Fruit fly (Drosophila melanogaster) ovary, adult (tissue): ENCODE data around the gene CG31872.

Source experiments
- CG17801 ChIP-seq: fragments of 200-800 bp; optimal IDR thresholded peaks from 2 replicates; lab custom pipeline; 2019; ENCODE audit warnings: missing biosample characterization, mild to moderate bottlenecking, missing genetic modification characterization, moderate library complexity; ENCODE audit not compliant: partially characterized antibody

Gene CG31872

DNA sequence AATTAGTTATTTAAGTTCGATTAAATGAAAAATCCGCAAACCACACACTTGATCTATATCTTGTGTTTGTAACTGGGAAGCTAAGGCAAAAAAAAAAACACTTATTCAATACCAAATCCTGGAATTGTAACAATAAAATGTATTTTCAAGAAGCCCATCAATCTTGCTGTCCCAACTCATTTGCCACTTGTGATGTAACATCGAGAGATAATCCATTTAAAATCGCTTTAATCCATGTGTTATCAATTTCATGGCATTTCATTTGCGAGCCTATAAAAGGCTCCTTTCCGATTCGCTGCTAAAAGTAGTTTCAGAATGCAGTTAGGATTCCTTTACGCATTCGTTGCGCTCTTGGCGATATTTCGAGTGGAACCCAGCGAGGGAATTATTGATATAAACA is at the start of gene CG31872:
TSS of gene CG31872 (plus strand) at position 301 of the 400 bp plus-strand sequence.
- TF ChIP-seq CG17801 = no peak

DNA sequence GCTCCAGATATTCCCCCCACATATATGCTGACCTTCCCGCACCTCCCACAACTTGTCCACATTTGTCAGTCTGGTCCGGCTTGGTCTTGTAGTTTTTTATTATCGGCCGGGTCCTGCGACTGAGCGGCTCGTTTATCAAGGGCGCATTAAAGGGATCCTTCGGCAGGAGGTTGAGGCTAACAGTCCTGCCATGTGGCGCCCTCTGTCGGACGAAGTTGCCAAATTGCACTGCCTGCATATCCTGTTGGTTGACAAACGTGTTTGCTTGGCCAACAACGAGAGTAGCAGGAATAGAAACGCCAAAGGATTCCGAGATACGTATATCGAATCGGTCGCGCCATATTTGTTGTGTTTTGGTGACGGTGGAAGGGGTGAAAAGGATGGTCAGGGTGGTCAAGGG is 36.1 kb upstream of the CG31872 start:
- no peak for TF ChIP-seq CG17801

DNA sequence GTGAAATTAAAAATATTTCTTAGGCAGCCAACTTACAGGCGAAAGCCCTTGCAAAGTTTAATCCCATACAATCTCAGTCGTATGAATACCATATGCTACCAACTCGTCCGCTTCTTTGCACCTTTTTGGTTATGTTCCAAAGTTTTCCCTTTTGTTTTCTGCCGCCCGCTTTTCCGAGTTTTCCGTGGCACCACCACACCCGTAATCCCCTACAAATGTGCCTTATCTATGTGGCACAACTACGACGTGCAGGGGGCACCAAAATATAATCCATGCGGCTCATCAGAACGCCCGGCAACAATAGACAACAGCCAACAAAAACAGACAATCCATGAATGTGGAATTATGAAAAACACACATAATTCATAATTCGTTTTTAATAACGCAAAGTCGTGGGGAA is 32.0 kb upstream of the CG31872 start:
- no peak for TF ChIP-seq CG17801

DNA sequence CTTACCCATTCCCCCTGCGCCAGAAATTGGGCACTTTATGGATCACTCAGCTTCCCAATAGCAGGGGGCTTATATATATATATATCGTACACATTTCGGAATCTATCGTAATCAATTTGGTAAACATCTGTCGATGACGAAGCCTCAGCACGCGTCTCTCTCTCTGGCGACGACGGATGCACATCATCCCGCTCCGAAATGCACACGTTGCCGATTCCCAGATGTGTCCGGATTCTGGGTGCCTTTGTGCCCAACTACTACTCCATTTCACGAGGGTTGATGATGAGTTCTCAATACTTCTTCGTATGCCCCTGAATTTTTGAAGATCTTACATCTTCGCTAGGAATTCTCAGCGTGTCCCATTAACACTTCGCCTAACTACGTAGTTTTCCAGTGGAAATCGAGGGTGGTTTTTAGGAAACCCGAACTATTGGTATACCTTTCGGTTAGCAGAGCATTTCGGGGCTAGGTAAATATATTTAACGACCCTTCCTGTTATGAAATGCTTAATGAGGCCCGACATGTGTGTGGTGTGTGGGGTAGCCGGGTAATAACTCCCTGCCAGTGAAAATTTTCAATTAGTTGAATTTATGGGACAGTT is 31.0 kb upstream of the CG31872 start:
- no peak for TF ChIP-seq CG17801

DNA sequence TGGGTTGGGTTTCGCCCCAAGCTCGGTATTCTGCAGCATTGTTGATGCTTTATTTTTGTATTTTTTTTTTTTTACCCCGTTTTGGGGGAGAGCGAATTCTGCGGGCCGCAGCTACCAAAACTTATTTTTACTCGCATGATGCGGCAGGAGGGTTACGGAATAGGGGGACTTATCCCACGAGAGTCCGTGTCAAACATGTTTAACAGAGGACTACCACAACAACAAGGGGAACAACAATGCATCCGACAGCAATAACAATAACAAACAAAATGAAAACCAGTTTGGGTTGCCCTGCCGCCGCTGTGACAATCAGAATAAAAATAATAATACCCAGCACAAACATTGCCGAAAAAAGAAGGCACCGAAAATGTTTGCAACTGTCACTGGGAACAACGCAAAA is 26.6 kb upstream of the CG31872 start:
- TF ChIP-seq CG17801 = no peak

DNA sequence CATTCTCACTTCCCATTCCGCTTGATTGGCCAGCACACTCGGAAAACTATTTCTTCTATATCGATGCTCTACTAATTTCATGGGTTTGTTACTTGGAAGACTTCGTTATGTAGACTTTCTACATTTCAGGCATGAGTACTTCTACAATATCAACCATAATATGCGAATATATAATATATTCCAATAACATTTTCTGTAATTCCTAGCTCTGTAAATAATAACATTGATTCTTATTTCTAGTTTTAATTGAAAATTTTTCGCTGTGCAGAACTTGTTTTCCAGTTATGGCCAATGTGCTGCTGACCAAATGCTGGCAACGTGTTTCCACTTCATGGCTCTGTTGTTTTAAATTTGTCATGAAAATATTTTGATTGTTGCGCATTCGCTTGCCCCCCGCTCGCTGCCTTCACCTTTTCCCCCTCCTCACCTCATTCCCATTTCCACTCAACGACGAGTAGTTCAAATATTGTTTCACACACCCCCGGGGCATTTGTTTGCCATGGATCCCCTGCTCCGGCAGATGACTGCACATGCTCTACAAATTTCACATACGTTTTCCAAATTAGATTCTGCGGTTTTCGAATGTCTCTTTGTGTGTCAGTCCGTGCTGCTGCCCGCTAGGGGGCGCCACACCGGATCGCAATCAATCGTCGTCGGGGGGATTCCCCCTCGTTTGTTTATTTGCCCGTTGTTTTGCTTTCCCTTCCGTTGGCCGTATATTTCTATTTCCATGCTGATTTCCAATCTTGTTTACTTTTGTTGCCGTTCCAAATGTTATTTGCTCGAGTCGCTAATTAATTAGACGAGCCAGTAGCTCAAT is 24.9 kb upstream of the CG31872 start:
- TF ChIP-seq CG17801 = no peak

DNA sequence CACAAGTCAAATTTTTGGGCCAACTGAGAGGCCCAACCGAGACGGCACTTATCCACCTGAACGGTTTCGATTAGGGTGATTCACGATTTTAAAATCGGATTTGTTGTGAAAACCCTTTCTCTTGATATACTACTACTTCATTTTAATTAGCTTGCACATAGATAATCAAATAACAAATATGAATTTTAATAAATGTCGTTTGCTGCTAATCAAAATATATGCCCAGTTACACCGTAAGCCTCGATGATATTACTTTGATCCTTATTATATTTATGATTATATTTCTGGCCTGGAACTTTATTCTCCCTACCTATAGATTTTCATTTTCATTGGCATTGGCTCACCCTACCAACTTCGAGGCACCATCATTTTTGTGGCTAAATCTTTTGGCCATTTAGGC is 23.8 kb upstream of the CG31872 start:
- no peak for TF ChIP-seq CG17801

DNA sequence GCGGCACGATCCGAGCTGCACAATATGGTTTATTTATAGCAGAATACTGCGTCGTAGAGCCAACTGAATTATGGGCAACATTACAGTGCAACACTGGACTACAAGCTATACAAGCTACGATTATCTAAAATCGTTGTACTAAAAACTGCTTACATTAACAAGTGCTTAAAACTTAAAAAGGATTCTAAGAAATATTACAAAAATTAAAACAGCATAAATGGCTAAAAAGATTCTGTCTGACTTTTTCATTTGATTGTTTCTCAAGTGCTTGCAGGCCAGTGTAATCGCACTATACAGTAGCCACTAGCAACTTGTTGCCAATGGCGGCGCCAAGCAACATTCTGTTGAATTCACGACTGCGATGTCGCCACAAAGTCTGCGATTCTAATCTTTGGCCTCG is 23.0 kb upstream of the CG31872 start:
- no peak for TF ChIP-seq CG17801

DNA sequence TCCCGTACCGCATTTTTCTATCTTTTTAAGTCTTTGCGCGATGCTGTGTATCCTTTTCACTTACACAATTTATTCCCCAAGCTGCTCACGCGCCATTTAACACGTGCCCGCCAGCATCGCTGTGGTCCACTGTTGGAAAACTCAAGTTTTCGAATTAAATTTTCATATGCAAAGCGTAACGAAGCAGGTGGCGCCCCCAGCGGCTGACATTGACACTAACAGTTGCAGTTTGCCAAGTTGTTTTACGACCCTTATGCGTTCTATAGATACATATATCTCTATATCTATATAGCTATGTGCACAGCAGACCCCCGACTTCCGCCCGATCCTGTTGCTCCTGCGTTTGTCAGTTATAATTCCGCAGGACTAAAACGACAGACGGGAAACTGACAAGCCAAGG is 13.8 kb upstream of the CG31872 start:
- no peak for TF ChIP-seq CG17801

DNA sequence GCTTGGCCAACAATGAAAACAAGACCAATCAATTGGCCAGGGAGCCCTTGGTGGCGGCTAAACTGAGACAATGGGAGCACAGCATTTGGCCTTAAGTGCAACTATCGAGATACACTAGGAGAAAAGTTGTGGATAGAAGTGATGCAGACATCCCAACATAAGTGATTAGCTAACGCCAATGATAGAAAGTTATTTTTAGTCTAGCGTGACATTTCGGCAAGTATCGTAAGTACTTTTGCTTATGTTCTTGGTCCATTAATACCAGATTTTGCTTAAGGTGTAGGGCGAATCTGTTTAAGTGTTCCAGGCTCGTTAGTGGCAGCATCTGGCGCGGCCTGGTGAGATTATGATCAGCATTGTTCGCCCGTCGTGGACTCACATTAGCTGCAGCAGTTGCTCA is 7.0 kb upstream of the CG31872 start:
- TF ChIP-seq CG17801 = no peak

DNA sequence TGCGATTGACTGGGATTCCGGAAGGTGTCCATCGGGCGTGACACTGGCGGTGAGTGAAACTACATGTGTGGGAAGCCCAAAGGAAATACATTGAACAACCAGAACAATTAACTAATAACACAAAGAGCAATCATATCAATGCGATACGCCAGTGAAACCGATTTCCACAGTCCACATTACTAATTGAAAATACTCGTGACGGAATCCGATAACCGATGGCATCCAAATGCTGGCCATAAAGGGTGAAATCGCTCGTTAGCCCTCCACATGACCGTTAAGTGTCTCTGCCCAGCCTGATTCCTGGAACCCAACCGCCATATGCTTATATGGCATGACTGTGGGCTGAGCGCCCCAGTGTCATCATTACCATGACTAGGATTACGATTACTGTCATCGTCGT is 1.4 kb upstream of the CG31872 start, which contains the start of gene CG7329:
TSS of gene CG7329 (minus strand) at position 101 of the 400 bp plus-strand sequence.
- no peak for TF ChIP-seq CG17801

DNA sequence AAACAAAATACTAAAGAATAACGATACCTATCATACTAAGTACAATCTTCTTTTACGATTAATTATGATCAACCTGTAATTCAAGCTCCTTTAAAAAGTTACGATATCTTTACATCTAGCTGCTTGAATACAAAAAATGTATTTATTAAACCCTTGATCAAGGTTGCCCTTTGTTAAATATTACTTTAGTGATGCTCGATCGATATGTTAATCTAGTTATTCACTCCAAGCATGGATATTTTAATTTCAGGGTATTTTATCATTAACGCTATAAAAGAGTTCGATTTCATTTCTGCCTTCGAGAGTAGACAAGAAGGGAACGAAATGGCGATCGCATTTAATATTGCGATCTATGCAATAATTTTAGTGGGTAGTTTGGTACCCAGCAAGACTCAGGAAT is 3.9 kb downstream of the CG31872 start, which contains the start of gene CG18284:
TSS of gene CG18284 (plus strand) at position 301 of the 400 bp plus-strand sequence.
- no peak for TF ChIP-seq CG17801

DNA sequence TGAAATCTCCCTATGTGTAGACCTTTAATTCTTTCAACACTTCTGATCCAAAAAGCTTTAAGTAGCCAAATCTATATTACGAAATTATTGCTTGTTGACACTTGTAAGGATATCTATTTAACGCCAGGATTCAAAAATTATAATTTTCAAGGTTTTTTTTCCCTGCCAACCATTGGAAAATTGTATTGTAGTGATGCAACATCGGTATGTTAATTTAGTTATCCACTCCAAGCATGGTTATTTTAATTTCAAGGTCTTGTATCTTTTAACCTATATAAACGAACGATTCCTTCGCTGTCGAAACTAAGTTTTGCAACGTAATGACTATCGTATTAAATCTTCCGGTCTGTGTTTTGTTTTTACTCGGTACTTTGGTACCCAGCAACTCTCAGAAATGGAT is 6.4 kb downstream of the CG31872 start, which contains the start of gene CG17097:
TSS of gene CG17097 (plus strand) at position 301 of the 400 bp plus-strand sequence.
- TF ChIP-seq CG17801 = no peak

DNA sequence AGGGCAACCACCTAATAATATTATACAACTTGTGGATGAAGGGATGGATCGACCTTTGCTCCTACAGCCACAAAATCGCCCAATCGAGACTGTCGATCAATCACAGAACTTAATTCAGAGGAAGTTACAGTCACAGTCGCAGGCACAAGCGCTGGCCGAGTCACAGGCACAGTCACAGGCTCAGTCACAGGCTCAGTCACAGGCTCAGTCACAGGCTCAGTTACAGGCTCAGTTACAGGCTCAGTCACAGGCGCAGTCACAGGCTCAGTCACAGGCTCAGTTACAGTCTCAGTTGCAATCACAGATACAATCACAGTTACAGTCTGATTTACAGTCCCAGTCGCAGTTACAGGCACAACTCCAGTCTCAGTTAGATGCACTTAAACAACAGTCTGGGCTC is 7.0 kb downstream of the CG31872 start:
- no peak for TF ChIP-seq CG17801

DNA sequence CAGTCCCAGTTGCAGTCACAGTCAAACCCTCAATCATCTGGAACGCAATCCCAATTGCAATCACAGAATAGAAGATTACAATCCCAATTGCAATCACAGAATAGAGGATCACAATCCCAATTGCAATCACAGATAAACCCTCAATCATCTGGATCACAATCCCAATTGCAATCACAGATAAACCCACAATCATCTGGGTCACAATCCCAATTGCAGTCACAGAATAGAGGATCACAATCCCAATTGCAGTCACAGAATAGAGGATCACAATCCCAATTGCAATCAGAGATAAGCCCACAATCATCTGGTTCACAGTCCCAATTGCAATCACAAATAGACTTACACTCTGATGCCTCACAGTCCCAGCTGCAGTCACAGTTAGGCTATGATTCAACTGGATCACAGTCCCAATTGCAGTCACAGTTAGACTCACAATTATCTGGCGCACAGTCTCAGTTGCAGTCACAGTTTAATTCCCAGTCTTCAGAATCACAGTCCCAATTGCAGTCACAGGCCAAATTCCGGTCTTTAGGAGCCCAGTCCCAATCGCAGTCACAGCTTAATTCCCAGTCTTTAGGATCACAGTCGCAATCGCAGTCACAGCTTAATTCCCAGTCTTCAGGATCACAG is 8.1 kb downstream of the CG31872 start:
- TF ChIP-seq CG17801 = no peak

DNA sequence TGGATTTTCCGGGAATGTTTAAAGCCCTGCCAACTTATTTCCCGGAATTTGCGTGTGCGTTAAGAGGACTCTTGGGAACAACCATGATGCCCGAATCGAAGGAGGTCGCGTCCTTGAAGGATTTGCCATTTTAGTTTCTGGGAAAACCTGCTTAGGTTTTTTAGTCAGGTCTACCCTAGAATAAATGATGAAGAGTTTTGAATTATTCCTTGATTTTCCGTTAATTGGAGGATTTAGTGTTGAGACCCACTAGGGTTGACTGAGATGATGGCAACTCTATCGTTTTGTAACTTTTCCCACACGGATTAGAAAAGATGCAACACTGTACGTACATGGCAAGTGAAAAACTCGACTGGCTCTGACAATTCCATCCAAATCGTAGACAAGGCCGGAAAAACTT is 11.6 kb downstream of the CG31872 start, which contains the start of gene dbf:
TSS of gene dbf (plus strand) at position 301 of the 400 bp plus-strand sequence.
- no peak for TF ChIP-seq CG17801

DNA sequence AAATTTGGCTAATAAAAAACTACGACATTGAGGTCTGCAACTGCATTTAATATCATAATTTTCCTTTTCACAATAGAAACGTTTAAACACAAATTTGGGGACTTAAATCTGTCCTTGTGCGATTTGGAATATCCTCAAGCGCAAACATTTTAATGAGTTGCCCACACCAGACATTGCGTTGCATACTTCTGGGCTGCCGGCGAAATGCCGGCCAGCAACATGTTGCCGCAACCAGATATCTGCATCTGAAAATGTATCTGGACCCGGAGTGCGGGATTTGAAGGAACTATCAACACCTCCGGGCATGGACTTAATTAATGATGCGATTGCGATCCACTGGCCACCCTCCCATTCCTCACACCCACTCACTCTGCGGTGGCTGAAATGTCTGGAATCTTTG is 14.8 kb downstream of the CG31872 start:
- TF ChIP-seq CG17801 = no peak
